Fruit fly (Drosophila melanogaster) whole organism, embryonic: ENCODE results near the gene Vav.

ENCODE experiments used
- CG11695 ChIP-seq: fragments of 200-800 bp; sonication (Bioruptor generic); IDR thresholded peaks from 3 replicates; pipeline ENCODE4 v1.3.6; 2022; ENCODE audit warnings: missing biosample characterization, missing genetic modification characterization
- CG1602 ChIP-seq: fragments of 200-800 bp; sonication (Bioruptor generic); optimal IDR thresholded peaks from 3 replicates; lab custom pipeline; 2016; ENCODE audit warnings: missing biosample characterization, missing genetic modification characterization
- CG17802 ChIP-seq: fragments of 200-800 bp; sonication (Bioruptor generic); optimal IDR thresholded peaks from 2 replicates; lab custom pipeline; 2018; ENCODE audit warnings: missing biosample characterization, mild to moderate bottlenecking, missing genetic modification characterization, moderate library complexity
- CG1832 ChIP-seq: fragments of 200-800 bp; sonication (Bioruptor generic); optimal IDR thresholded peaks from 2 replicates; lab custom pipeline; 2017; ENCODE audit warnings: missing biosample characterization, mild to moderate bottlenecking, missing genetic modification characterization, inconsistent platforms
- CG30020 ChIP-seq: fragments of 200-800 bp; optimal IDR thresholded peaks from 2 replicates; lab custom pipeline; 2019; ENCODE audit warnings: missing biosample characterization, mild to moderate bottlenecking, missing genetic modification characterization, moderate library complexity
- CG3065 ChIP-seq: fragments of 200-800 bp; sonication (Bioruptor generic); optimal IDR thresholded peaks from 2 replicates; lab custom pipeline; 2016; ENCODE audit warnings: missing biosample characterization, missing genetic modification characterization
- CG33213 ChIP-seq: fragments of 200-800 bp; sonication (Bioruptor generic); optimal IDR thresholded peaks from 3 replicates; lab custom pipeline; 2016; ENCODE audit warnings: missing biosample characterization, missing genetic modification characterization
- CG34224 ChIP-seq: fragments of 200-800 bp; sonication (Bioruptor generic); IDR thresholded peaks from 3 replicates; pipeline ENCODE4 v1.3.6; 2022; ENCODE audit warnings: missing biosample characterization, missing genetic modification characterization; ENCODE audit not compliant: partially characterized antibody
- CG42726 ChIP-seq: fragments of 200-800 bp; sonication (Bioruptor generic); IDR thresholded peaks from 2 replicates; pipeline ENCODE4 v1.3.6; 2022; ENCODE audit warnings: missing biosample characterization, missing genetic modification characterization; ENCODE audit not compliant: partially characterized antibody
- CG4424 ChIP-seq: fragments of 200-800 bp; sonication (Bioruptor generic); optimal IDR thresholded peaks from 3 replicates; lab custom pipeline; 2016; ENCODE audit warnings: missing biosample characterization, missing genetic modification characterization
- CG4854 ChIP-seq: fragments of 200-800 bp; sonication (Bioruptor generic); optimal IDR thresholded peaks from 2 replicates; lab custom pipeline; 2016; ENCODE audit warnings: missing biosample characterization, missing genetic modification characterization, inconsistent platforms
- CG5180 ChIP-seq: fragments of 200-800 bp; sonication (Bioruptor generic); optimal IDR thresholded peaks from 3 replicates; lab custom pipeline; 2017; ENCODE audit warnings: missing biosample characterization, missing genetic modification characterization, mild to moderate bottlenecking, moderate library complexity, missing genetic modification reagents
- CG6654 ChIP-seq: fragments of 200-800 bp; sonication (Bioruptor generic); optimal IDR thresholded peaks from 2 replicates; lab custom pipeline; 2017; ENCODE audit warnings: missing biosample characterization, mild to moderate bottlenecking, missing genetic modification characterization
- CG7357 ChIP-seq: fragments of 200-800 bp; sonication (Bioruptor generic); IDR thresholded peaks from 3 replicates; pipeline ENCODE4 v1.3.6; 2022; ENCODE audit warnings: missing biosample characterization, missing genetic modification characterization
- CG8359 ChIP-seq: fragments of 200-800 bp; sonication (Bioruptor generic); optimal IDR thresholded peaks from 2 replicates; lab custom pipeline; 2017; ENCODE audit warnings: missing biosample characterization, mild to moderate bottlenecking, missing genetic modification characterization, borderline replicate concordance
- CG9215 ChIP-seq: fragments of 200-800 bp; sonication (Bioruptor generic); IDR thresholded peaks from 2 replicates; pipeline ENCODE4 v1.3.6; 2022; ENCODE audit warnings: missing biosample characterization, missing genetic modification characterization
- CG9727 ChIP-seq: fragments of 200-800 bp; sonication (Bioruptor generic); optimal IDR thresholded peaks from 3 replicates; lab custom pipeline; 2017; ENCODE audit warnings: missing biosample characterization, mild to moderate bottlenecking, missing genetic modification characterization
- Chrac-16 ChIP-seq: fragments of 200-800 bp; sonication (Bioruptor generic); optimal IDR thresholded peaks from 3 replicates; lab custom pipeline; 2016; ENCODE audit warnings: missing biosample characterization, missing genetic modification characterization
- Deaf1 ChIP-seq: fragments of 200-800 bp; optimal IDR thresholded peaks from 3 replicates; lab custom pipeline; 2019; ENCODE audit warnings: missing biosample characterization, mild to moderate bottlenecking, missing genetic modification characterization, moderate library complexity
- E2f2 ChIP-seq: fragments of 200-800 bp; sonication (Bioruptor generic); IDR thresholded peaks from 2 replicates; pipeline ENCODE4 v1.3.6; 2022; ENCODE audit warnings: missing biosample characterization, missing genetic modification characterization
- Ets97D ChIP-seq: fragments of 200-800 bp; sonication (Bioruptor generic); optimal IDR thresholded peaks from 3 replicates; lab custom pipeline; 2016; ENCODE audit warnings: missing biosample characterization, missing genetic modification characterization
- Fer1 ChIP-seq: fragments of 200-800 bp; sonication (Bioruptor generic); optimal IDR thresholded peaks from 2 replicates; lab custom pipeline; 2017; ENCODE audit warnings: missing biosample characterization, mild to moderate bottlenecking, missing genetic modification characterization
- Gsc ChIP-seq: fragments of 200-800 bp; sonication (Bioruptor generic); IDR thresholded peaks from 2 replicates; pipeline ENCODE4 v1.3.6; 2022; ENCODE audit warnings: missing biosample characterization, missing genetic modification characterization
- H15 ChIP-seq: fragments of 200-800 bp; sonication (Bioruptor generic); IDR thresholded peaks from 3 replicates; pipeline ENCODE4 v1.3.6; 2022; ENCODE audit warnings: missing biosample characterization, missing genetic modification characterization
- HLH4C ChIP-seq: fragments of 200-800 bp; sonication (Bioruptor generic); IDR thresholded peaks from 3 replicates; pipeline ENCODE4 v1.3.6; 2022; ENCODE audit warnings: missing biosample characterization, missing genetic modification characterization; ENCODE audit not compliant: partially characterized antibody
- HLHmδ ChIP-seq: fragments of 200-800 bp; sonication (Bioruptor generic); optimal IDR thresholded peaks from 2 replicates; lab custom pipeline; 2018; ENCODE audit warnings: missing biosample characterization, mild to moderate bottlenecking, missing genetic modification characterization, moderate library complexity
- Hey ChIP-seq: fragments of 200-800 bp; sonication (Bioruptor generic); optimal IDR thresholded peaks from 3 replicates; lab custom pipeline; 2018; ENCODE audit warnings: missing biosample characterization, mild to moderate bottlenecking, missing genetic modification characterization
- Lpt ChIP-seq: fragments of >200 bp; optimal IDR thresholded peaks from 2 replicates; lab custom pipeline; 2018; ENCODE audit warnings: missing biosample characterization, missing genetic modification characterization
- NC2β ChIP-seq: fragments of 200-800 bp; sonication (Bioruptor generic); optimal IDR thresholded peaks from 2 replicates; lab custom pipeline; 2016; ENCODE audit warnings: missing biosample characterization, missing genetic modification characterization
- Oaz ChIP-seq: fragments of 200-800 bp; sonication (Bioruptor generic); IDR thresholded peaks from 2 replicates; pipeline ENCODE4 v1.3.6; 2022; ENCODE audit warnings: missing biosample characterization, missing genetic modification characterization
- Six4 ChIP-seq: fragments of 200-800 bp; sonication (Bioruptor generic); optimal IDR thresholded peaks from 2 replicates; lab custom pipeline; 2016; ENCODE audit warnings: missing biosample characterization, missing genetic modification characterization
- Stat92E ChIP-seq, 3 experiments: fragments of >200 bp in 2 of 3; fragments of 200-800 bp in 1 of 3; sonication (Bioruptor generic) in 1 of 3; optimal IDR thresholded peaks; 2 replicates each; lab custom pipeline; 2017 to 2019; ENCODE audit warnings: missing biosample characterization in 3 of 3, missing genetic modification characterization in 3 of 3, mild to moderate bottlenecking in 1 of 3, moderate library complexity in 1 of 3
- ato ChIP-seq: fragments of 200-800 bp; sonication (Bioruptor generic); IDR thresholded peaks from 2 replicates; pipeline ENCODE4 v1.3.6; 2022; ENCODE audit warnings: missing biosample characterization, missing genetic modification characterization; ENCODE audit not compliant: partially characterized antibody
- cad ChIP-seq: fragments of >200 bp; optimal IDR thresholded peaks from 2 replicates; lab custom pipeline; 2017; ENCODE audit warnings: missing biosample characterization, missing genetic modification characterization
- emc ChIP-seq: fragments of 200-800 bp; sonication (Bioruptor generic); optimal IDR thresholded peaks from 2 replicates; lab custom pipeline; 2016; ENCODE audit warnings: missing biosample characterization, missing genetic modification characterization
- ems ChIP-seq: fragments of 200-800 bp; sonication (Bioruptor generic); optimal IDR thresholded peaks from 3 replicates; lab custom pipeline; 2016; ENCODE audit warnings: missing biosample characterization, missing genetic modification characterization
- exex ChIP-seq: fragments of 200-800 bp; sonication (Bioruptor generic); optimal IDR thresholded peaks from 4 replicates; lab custom pipeline; 2018; ENCODE audit warnings: missing biosample characterization, mild to moderate bottlenecking, missing genetic modification characterization, moderate library complexity
- fru ChIP-seq: fragments of >200 bp; optimal IDR thresholded peaks from 2 replicates; lab custom pipeline; 2017
- gt ChIP-seq: fragments of 200-800 bp; sonication (Bioruptor generic); IDR thresholded peaks from 2 replicates; pipeline ENCODE4 v1.3.6; 2022; ENCODE audit warnings: missing biosample characterization, missing genetic modification characterization
- hb ChIP-seq: fragments of 200-800 bp; sonication (Bioruptor generic); IDR thresholded peaks from 3 replicates; pipeline ENCODE4 v1.3.6; 2022; ENCODE audit warnings: missing biosample characterization, missing genetic modification characterization; ENCODE audit not compliant: partially characterized antibody
- kay ChIP-seq: fragments of 200-800 bp; sonication (Bioruptor generic); optimal IDR thresholded peaks from 2 replicates; lab custom pipeline; 2016; ENCODE audit warnings: missing biosample characterization, missing genetic modification characterization
- kni ChIP-seq: fragments of 200-800 bp; sonication (Bioruptor generic); optimal IDR thresholded peaks from 3 replicates; lab custom pipeline; 2017; ENCODE audit warnings: mild to moderate bottlenecking, missing biosample characterization, missing genetic modification reagents, missing genetic modification characterization
- lola ChIP-seq, 3 experiments: fragments of >200 bp in 2 of 3; fragments of 200-800 bp in 1 of 3; sonication (Bioruptor generic) in 1 of 3; optimal IDR thresholded peaks; 2 replicates each; lab custom pipeline; 2017 to 2019; ENCODE audit warnings: missing biosample characterization in 3 of 3, missing genetic modification characterization in 3 of 3, mild to moderate bottlenecking in 1 of 3, moderate library complexity in 1 of 3
- slou ChIP-seq: fragments of 200-800 bp; sonication (Bioruptor generic); optimal IDR thresholded peaks from 3 replicates; lab custom pipeline; 2016; ENCODE audit warnings: missing biosample characterization, missing genetic modification characterization
- slp2 ChIP-seq: fragments of 200-800 bp; sonication (Bioruptor generic); optimal IDR thresholded peaks from 2 replicates; lab custom pipeline; 2016; ENCODE audit warnings: missing biosample characterization, missing genetic modification characterization
- sr ChIP-seq: fragments of 200-800 bp; sonication (Bioruptor generic); IDR thresholded peaks from 3 replicates; pipeline ENCODE4 v1.3.6; 2022; ENCODE audit warnings: missing biosample characterization, missing genetic modification characterization
- vfl ChIP-seq: fragments of 200-800 bp; sonication (Bioruptor generic); optimal IDR thresholded peaks from 2 replicates; lab custom pipeline; 2016; ENCODE audit warnings: missing biosample characterization, missing genetic modification characterization
- wek ChIP-seq: fragments of 200-800 bp; sonication (Bioruptor generic); optimal IDR thresholded peaks from 3 replicates; lab custom pipeline; 2018; ENCODE audit warnings: missing biosample characterization, mild to moderate bottlenecking, missing genetic modification characterization, moderate library complexity

Vav gene

dm6 chrX:19297899-19298784 lies 36.5 kb downstream of the Vav start, which contains the start of gene CG8034 (continued):
- TF ChIP-seq CG1602 (GFP tag; lab: Kevin White, UChicago): peak; percentile 94
- TF ChIP-seq Lpt: no peak
- TF ChIP-seq H15 (GFP tag; lab: Robert Waterston, UW): peak; percentile 90
- peak; percentile 84 for TF ChIP-seq CG17802 (tag; lab: Kevin White, UChicago)
- TF ChIP-seq exex: peak; percentile 89
- peak; percentile 81 for TF ChIP-seq Hey (tag; lab: Kevin White, UChicago)
- peak; percentile 93 for TF ChIP-seq kay (GFP tag; lab: Kevin White, UChicago)
- TF ChIP-seq Six4: peak; percentile 92
- TF ChIP-seq Stat92E (GFP tag; optimal IDR thresholded peaks at IDR 0.05; lab: Kevin White, UChicago): peak in 1 of 3 experiments; percentile 86
- peak; percentile 53; the same call in 1 of the 2 replicates for TF ChIP-seq CG42726 (GFP tag; lab: Robert Waterston, UW)
- peak; percentile 96 for TF ChIP-seq CG9215 (GFP tag; lab: Robert Waterston, UW)
- peak; percentile 58; the same call in 2 of the 3 replicates for TF ChIP-seq HLH4C (GFP tag; lab: Robert Waterston, UW)
- TF ChIP-seq slp2 (GFP tag; lab: Kevin White, UChicago): peak; percentile 94
- TF ChIP-seq CG1832: no peak
- TF ChIP-seq CG6654 (GFP tag; lab: Kevin White, UChicago): peak; percentile 88
- peak; percentile 99 for TF ChIP-seq kni (GFP tag; lab: Kevin White, UChicago)
- no peak for TF ChIP-seq hb (GFP tag; lab: Robert Waterston, UW)
- peak in 1 of 3 experiments; percentile 98 for TF ChIP-seq lola (GFP tag; optimal IDR thresholded peaks at IDR 0.05; lab: Kevin White, UChicago)
- peak; percentile 97 for TF ChIP-seq CG9727 (GFP tag; lab: Kevin White, UChicago)
- peak; percentile 98 for TF ChIP-seq Fer1
- peak; percentile 94 for TF ChIP-seq CG4854 (GFP tag; lab: Kevin White, UChicago)
- TF ChIP-seq cad (GFP tag; lab: Kevin White, UChicago): no peak
- peak; percentile 83 for TF ChIP-seq wek (GFP tag; lab: Kevin White, UChicago)
- TF ChIP-seq ato (GFP tag; lab: Robert Waterston, UW): no peak
- TF ChIP-seq CG8359 (GFP tag; lab: Kevin White, UChicago): peak; percentile 92
- peak; percentile 93 for TF ChIP-seq NC2β (GFP tag; lab: Kevin White, UChicago)
- peak; percentile 87 for TF ChIP-seq CG3065
- peak; percentile 84 for TF ChIP-seq Deaf1 (tag; lab: Kevin White, UChicago)
- TF ChIP-seq CG4424: peak; percentile 96
- TF ChIP-seq CG11695 (GFP tag; lab: Robert Waterston, UW): peak; percentile 97
- peak; percentile 90 for TF ChIP-seq emc (GFP tag; lab: Kevin White, UChicago)
- peak; percentile 87 for TF ChIP-seq CG30020 (tag; lab: Kevin White, UChicago)
- peak; percentile 89 for TF ChIP-seq Oaz (GFP tag; lab: Robert Waterston, UW)
- peak; percentile 86 for TF ChIP-seq Ets97D (GFP tag; lab: Kevin White, UChicago)
- peak; percentile 95 for TF ChIP-seq vfl (GFP tag; lab: Kevin White, UChicago)
- TF ChIP-seq Chrac-16 (GFP tag; lab: Kevin White, UChicago): peak; percentile 97
- TF ChIP-seq sr: peak; percentile 31; the same call in 1 of the 3 replicates
- peak; percentile 68 for TF ChIP-seq HLHmδ (GFP tag; lab: Kevin White, UChicago)
- no peak for TF ChIP-seq fru
- TF ChIP-seq CG33213 (GFP tag; lab: Kevin White, UChicago): peak; percentile 93
- peak; percentile 97 for TF ChIP-seq ems (GFP tag; lab: Kevin White, UChicago)
- TF ChIP-seq E2f2: peak; percentile 80
- peak; percentile 93 for TF ChIP-seq slou
- peak; percentile 89 for TF ChIP-seq CG5180 (GFP tag; lab: Kevin White, UChicago)
- TF ChIP-seq Gsc (GFP tag; lab: Robert Waterston, UW): peak; percentile 85
- TF ChIP-seq CG7357 (GFP tag; lab: Robert Waterston, UW): peak; percentile 92
- peak; percentile 90 for TF ChIP-seq gt
- TF ChIP-seq CG34224 (GFP tag; lab: Robert Waterston, UW): peak; percentile 30; the same call in 1 of the 3 replicates
